ENCODE assay signal across 7 fruit fly cellular contexts in genomic region chrX:9042457-9043045, dm6.
TF ChIP-seq lines count a peak whose summit lies in the region.

No protein-coding gene starts in this region.

- TF ChIP-seq CTCF in S2 (optimal IDR thresholded peaks at IDR 0.05; lab: Kevin White, UChicago): peak; percentile 43 to 76
- TF ChIP-seq CTCF in whole organism, embryonic (GFP tag; optimal IDR thresholded peaks at IDR 0.05; lab: Kevin White, UChicago): no peak

TF ChIP-seq in whole organism, 6 proteins besides CTCF, POLR2A, EP300 and RAD21:
- no peak for TF ChIP-seq pan (optimal IDR thresholded peaks at IDR 0.05; lab: Kevin White, UChicago)
- TF ChIP-seq Dll (optimal IDR thresholded peaks at IDR 0.05; lab: Kevin White, UChicago): peak; percentile 88
- TF ChIP-seq CG8478 (optimal IDR thresholded peaks at IDR 0.05; lab: Kevin White, UChicago): peak; percentile 84
- no peak for TF ChIP-seq usp (GFP tag; optimal IDR thresholded peaks at IDR 0.05; lab: Kevin White, UChicago)

TF ChIP-seq in whole organism, adult, 20 proteins besides CTCF, POLR2A, EP300 and RAD21 (continues in another document):
- TF ChIP-seq CG5204 (GFP tag; optimal IDR thresholded peaks at IDR 0.05; lab: Kevin White, UChicago) (no peak), Hr96 (GFP tag; optimal IDR thresholded peaks at IDR 0.05; lab: Kevin White, UChicago) (peak; percentile 48), kay (GFP tag; lab: Kevin White, UChicago; ENCODE audit: borderline replicate concordance) (no peak), CG11617 (GFP tag; optimal IDR thresholded peaks at IDR 0.05; lab: Kevin White, UChicago) (no peak), CG33017 (tag; optimal IDR thresholded peaks at IDR 0.05; lab: Kevin White, UChicago) (no peak), Crg-1 (GFP tag; optimal IDR thresholded peaks at IDR 0.05; lab: Kevin White, UChicago) (no peak), ovo (GFP tag; optimal IDR thresholded peaks at IDR 0.05; lab: Kevin White, UChicago) (no peak), tj (GFP tag; optimal IDR thresholded peaks at IDR 0.05; lab: Kevin White, UChicago) (no peak), toe (GFP tag; optimal IDR thresholded peaks at IDR 0.05; lab: Kevin White, UChicago) (no peak), cnc (optimal IDR thresholded peaks at IDR 0.05; lab: Kevin White, UChicago) (no peak), CG1620 (GFP tag; optimal IDR thresholded peaks at IDR 0.05; lab: Kevin White, UChicago) (no peak), CG14711 (tag; optimal IDR thresholded peaks at IDR 0.05; lab: Kevin White, UChicago) (no peak), Clk (GFP tag; optimal IDR thresholded peaks at IDR 0.05; lab: Kevin White, UChicago) (no peak), CG7101 (tag; optimal IDR thresholded peaks at IDR 0.05; lab: Kevin White, UChicago) (peak; percentile 4), CG12768 (GFP tag; optimal IDR thresholded peaks at IDR 0.05; lab: Kevin White, UChicago) (peak; percentile 25), pad (GFP tag; optimal IDR thresholded peaks at IDR 0.05; lab: Kevin White, UChicago) (peak; percentile 56), cic (GFP tag; optimal IDR thresholded peaks at IDR 0.05; lab: Kevin White, UChicago) (no peak), bab1 (GFP tag; optimal IDR thresholded peaks at IDR 0.05; lab: Kevin White, UChicago) (peak; percentile 32)

TF ChIP-seq in whole organism, embryonic, 481 proteins besides CTCF, POLR2A, EP300 and RAD21 (continues in another document):
- TF ChIP-seq CG31365 (tag; optimal IDR thresholded peaks at IDR 0.05; lab: Kevin White, UChicago): no peak
- TF ChIP-seq CG10321 (GFP tag; IDR thresholded peaks at IDR 0.05; lab: Robert Waterston, UW): peak; percentile 65; the same call in 1 of the 2 replicates
- no peak for TF ChIP-seq CG6272 (GFP tag; IDR thresholded peaks at IDR 0.05; lab: Robert Waterston, UW)
- TF ChIP-seq vvl (GFP tag; IDR thresholded peaks at IDR 0.05; lab: Robert Waterston, UW): peak; percentile 57
- peak; percentile 61 for TF ChIP-seq cg (GFP tag; optimal IDR thresholded peaks at IDR 0.05; lab: Kevin White, UChicago)
- peak; percentile 35 for TF ChIP-seq HLHmδ (GFP tag; optimal IDR thresholded peaks at IDR 0.05; lab: Kevin White, UChicago)
- no peak for TF ChIP-seq CG5953 (GFP tag; IDR thresholded peaks at IDR 0.05; lab: Robert Waterston, UW)
- no peak for TF ChIP-seq slp2 (GFP tag; optimal IDR thresholded peaks at IDR 0.05; lab: Kevin White, UChicago)
- no peak for TF ChIP-seq Gug (GFP tag; IDR thresholded peaks at IDR 0.05; lab: Robert Waterston, UW)
- peak in 1 of 2 experiments; percentile 80 for TF ChIP-seq Pdp1 (GFP tag; optimal IDR thresholded peaks at IDR 0.05; lab: Kevin White, UChicago)
- TF ChIP-seq ind (GFP tag; optimal IDR thresholded peaks at IDR 0.05; lab: Kevin White, UChicago): no peak
- peak; percentile 32; the same call in 1 of the 2 replicates for TF ChIP-seq slbo (GFP tag; IDR thresholded peaks at IDR 0.05; lab: Robert Waterston, UW)
- TF ChIP-seq CG4820 (GFP tag; optimal IDR thresholded peaks at IDR 0.05; lab: Kevin White, UChicago): no peak
- no peak for TF ChIP-seq CG16779 (GFP tag; IDR thresholded peaks at IDR 0.05; lab: Robert Waterston, UW)
- TF ChIP-seq CG1792 (GFP tag; optimal IDR thresholded peaks at IDR 0.05; lab: Kevin White, UChicago): no peak
- no peak for TF ChIP-seq otp (GFP tag; IDR thresholded peaks at IDR 0.05; lab: Robert Waterston, UW)
- TF ChIP-seq fd96Cb (tag; optimal IDR thresholded peaks at IDR 0.05; lab: Kevin White, UChicago): no peak
- no peak for TF ChIP-seq tup (GFP tag; optimal IDR thresholded peaks at IDR 0.05; lab: Kevin White, UChicago)

TF ChIP-seq in whole organism, prepupa, 60 proteins besides CTCF, POLR2A, EP300 and RAD21 (continues in another document):
- TF ChIP-seq CG11902 (GFP tag; optimal IDR thresholded peaks at IDR 0.05; lab: Kevin White, UChicago): no peak
- peak; percentile 33 for TF ChIP-seq pdm3 (GFP tag; optimal IDR thresholded peaks at IDR 0.05; lab: Kevin White, UChicago)
- peak; percentile 44; the same call in 2 of the 3 replicates for TF ChIP-seq eg (GFP tag; IDR thresholded peaks at IDR 0.05; lab: Robert Waterston, UW)
- peak; percentile 8 to 25 for TF ChIP-seq ss (GFP tag; optimal IDR thresholded peaks at IDR 0.05; lab: Kevin White, UChicago)
- TF ChIP-seq acj6 (GFP tag; optimal IDR thresholded peaks at IDR 0.05; lab: Kevin White, UChicago): no peak
- peak; percentile 75 for TF ChIP-seq vri (GFP tag; optimal IDR thresholded peaks at IDR 0.05; lab: Kevin White, UChicago)
- TF ChIP-seq achi (GFP tag; optimal IDR thresholded peaks at IDR 0.05; lab: Kevin White, UChicago): peak; percentile 16
- peak; percentile 15 for TF ChIP-seq CG6854 (GFP tag; optimal IDR thresholded peaks at IDR 0.05; lab: Kevin White, UChicago)
- TF ChIP-seq topi (GFP tag; optimal IDR thresholded peaks at IDR 0.05; lab: Kevin White, UChicago): peak; percentile 48
- TF ChIP-seq CG6808 (GFP tag; optimal IDR thresholded peaks at IDR 0.05; lab: Kevin White, UChicago): no peak
- TF ChIP-seq svp (GFP tag; lab: Kevin White, UChicago): peak; percentile 76
- no peak for TF ChIP-seq Hr38 (GFP tag; optimal IDR thresholded peaks at IDR 0.05; lab: Kevin White, UChicago)
- peak; percentile 27 for TF ChIP-seq CG34406 (GFP tag; optimal IDR thresholded peaks at IDR 0.05; lab: Kevin White, UChicago)
- TF ChIP-seq CG10669 (GFP tag; optimal IDR thresholded peaks at IDR 0.05; lab: Kevin White, UChicago): peak; percentile 20
- peak; percentile 55 for TF ChIP-seq Sox102F (GFP tag; optimal IDR thresholded peaks at IDR 0.05; lab: Kevin White, UChicago)
- peak; percentile 20 for TF ChIP-seq CG31627 (GFP tag; optimal IDR thresholded peaks at IDR 0.05; lab: Kevin White, UChicago)
- peak; percentile 25 for TF ChIP-seq cyc (GFP tag; optimal IDR thresholded peaks at IDR 0.05; lab: Kevin White, UChicago)
- peak; percentile 20 for TF ChIP-seq Ets96B (tag; optimal IDR thresholded peaks at IDR 0.05; lab: Kevin White, UChicago)
- TF ChIP-seq Eip75B (GFP tag; optimal IDR thresholded peaks at IDR 0.05; lab: Kevin White, UChicago): peak; percentile 59

TF ChIP-seq in whole organism, pupa, 21 proteins besides CTCF, POLR2A, EP300 and RAD21 (continues in another document):
- peak; percentile 38 for TF ChIP-seq CG8301 (tag; optimal IDR thresholded peaks at IDR 0.05; lab: Kevin White, UChicago)
- peak; percentile 53; the same call in 1 of the 3 replicates for TF ChIP-seq CG4496 (GFP tag; IDR thresholded peaks at IDR 0.05; lab: Robert Waterston, UW)
- no peak for TF ChIP-seq CG10348 (GFP tag; IDR thresholded peaks at IDR 0.05; lab: Robert Waterston, UW)
- no peak for TF ChIP-seq D1 (tag; optimal IDR thresholded peaks at IDR 0.05; lab: Kevin White, UChicago)
- TF ChIP-seq CG15710 (tag; optimal IDR thresholded peaks at IDR 0.05; lab: Kevin White, UChicago): peak; percentile 0
- no peak for TF ChIP-seq CG9948 (tag; optimal IDR thresholded peaks at IDR 0.05; lab: Kevin White, UChicago)
- no peak for TF ChIP-seq CG8159 (tag; optimal IDR thresholded peaks at IDR 0.05; lab: Kevin White, UChicago)
- TF ChIP-seq rn (GFP tag; IDR thresholded peaks at IDR 0.05; lab: Robert Waterston, UW): no peak
- TF ChIP-seq CG12605 (GFP tag; IDR thresholded peaks at IDR 0.05; lab: Robert Waterston, UW): peak; percentile 23; the same call in 1 of the 2 replicates
- peak; percentile 15; the same call in 1 of the 3 replicates for TF ChIP-seq fd96Ca (GFP tag; IDR thresholded peaks at IDR 0.05; lab: Robert Waterston, UW)
- TF ChIP-seq gl (tag; optimal IDR thresholded peaks at IDR 0.05; lab: Kevin White, UChicago): no peak
- no peak for TF ChIP-seq Pif1B (GFP tag; optimal IDR thresholded peaks at IDR 0.05; lab: Kevin White, UChicago)
- peak; percentile 11 for TF ChIP-seq CG34367 (tag; optimal IDR thresholded peaks at IDR 0.05; lab: Kevin White, UChicago)
- TF ChIP-seq Ets98B (GFP tag; IDR thresholded peaks at IDR 0.05; lab: Robert Waterston, UW): peak; percentile 30; the same call in 1 of the 2 replicates
- TF ChIP-seq EcR (GFP tag; optimal IDR thresholded peaks at IDR 0.05; lab: Kevin White, UChicago): peak; percentile 37
- peak; percentile 33 for TF ChIP-seq Pif1A (GFP tag; optimal IDR thresholded peaks at IDR 0.05; lab: Kevin White, UChicago)
- peak; percentile 8 for TF ChIP-seq CG17806 (tag; optimal IDR thresholded peaks at IDR 0.05; lab: Kevin White, UChicago)
- TF ChIP-seq CG14655 (GFP tag; optimal IDR thresholded peaks at IDR 0.05; lab: Kevin White, UChicago): peak; percentile 32
- TF ChIP-seq CG13204 (GFP tag; optimal IDR thresholded peaks at IDR 0.05; lab: Kevin White, UChicago): peak; percentile 96

TF ChIP-seq in whole organism, wandering third instar larva, 38 proteins besides CTCF, POLR2A, EP300 and RAD21 (continues in another document):
- TF ChIP-seq sv (GFP tag; optimal IDR thresholded peaks at IDR 0.05; lab: Kevin White, UChicago) (no peak), ey (GFP tag; optimal IDR thresholded peaks at IDR 0.05; lab: Kevin White, UChicago) (peak; percentile 40), tai (GFP tag; optimal IDR thresholded peaks at IDR 0.05; lab: Kevin White, UChicago) (no peak), woc (GFP tag; optimal IDR thresholded peaks at IDR 0.05; lab: Kevin White, UChicago) (no peak), Dif (GFP tag; optimal IDR thresholded peaks at IDR 0.05; lab: Kevin White, UChicago; ENCODE audit: partially characterized antibody) (peak; percentile 86), usp (GFP tag; optimal IDR thresholded peaks at IDR 0.05; lab: Kevin White, UChicago) (no peak), Sp1 (GFP tag; optimal IDR thresholded peaks at IDR 0.05; lab: Kevin White, UChicago) (peak; percentile 0), lola (GFP tag; optimal IDR thresholded peaks at IDR 0.05; lab: Kevin White, UChicago) (no peak), Dfd (GFP tag; optimal IDR thresholded peaks at IDR 0.05; lab: Kevin White, UChicago) (no peak), HLH106 (tag; optimal IDR thresholded peaks at IDR 0.05; lab: Kevin White, UChicago) (peak; percentile 50), CG9705 (GFP tag; optimal IDR thresholded peaks at IDR 0.05; lab: Kevin White, UChicago) (no peak), Hnf4 (GFP tag; optimal IDR thresholded peaks at IDR 0.05; lab: Kevin White, UChicago) (peak; percentile 37), Jra (GFP tag; optimal IDR thresholded peaks at IDR 0.05; lab: Kevin White, UChicago) (no peak), GATAd (GFP tag; optimal IDR thresholded peaks at IDR 0.05; lab: Kevin White, UChicago) (no peak), sage (GFP tag; optimal IDR thresholded peaks at IDR 0.05; lab: Kevin White, UChicago) (no peak), Mio (GFP tag; optimal IDR thresholded peaks at IDR 0.05; lab: Kevin White, UChicago) (no peak), N (GFP tag; optimal IDR thresholded peaks at IDR 0.05; lab: Kevin White, UChicago) (no peak), CrebA (GFP tag; optimal IDR thresholded peaks at IDR 0.05; lab: Kevin White, UChicago; ENCODE audit: borderline replicate concordance) (peak; percentile 16), dsf (GFP tag; optimal IDR thresholded peaks at IDR 0.05; lab: Kevin White, UChicago; ENCODE audit: borderline replicate concordance) (no peak), brk (GFP tag; optimal IDR thresholded peaks at IDR 0.05; lab: Kevin White, UChicago) (no peak), dmrt93B (GFP tag; optimal IDR thresholded peaks at IDR 0.05; lab: Kevin White, UChicago) (no peak), CG32264 (GFP tag; optimal IDR thresholded peaks at IDR 0.05; lab: Kevin White, UChicago) (no peak), Vsx2 (GFP tag; optimal IDR thresholded peaks at IDR 0.05; lab: Kevin White, UChicago; ENCODE audit: partially characterized antibody) (peak; percentile 76)
